Fruit fly (Drosophila melanogaster): Measurements from ENCODE around the gene thoc7.

dm6 chr3L:247482-248225, 35.2 kb upstream of the thoc7 start, which contains the start of gene mthl14:
- TF ChIP-seq psq (optimal IDR thresholded peaks at IDR 0.05) (no peak), pan (optimal IDR thresholded peaks at IDR 0.05) (no peak), usp (GFP tag; optimal IDR thresholded peaks at IDR 0.05) (no peak), Dll (optimal IDR thresholded peaks at IDR 0.05) (no peak)

Measured in whole organism.